Fruit fly (Drosophila melanogaster) whole organism, pupa: ENCODE data around the gene CG43394.
A peak's percentile ranks its signal among the peaks of the same experiment; 100 is the strongest.

Source experiments
- CG10348 ChIP-seq: fragments of 200-800 bp; sonication (Bioruptor generic); IDR thresholded peaks from 2 replicates; pipeline ENCODE4 v1.3.6; 2022; ENCODE audit warnings: missing biosample characterization, missing genetic modification characterization
- CG12605 ChIP-seq: fragments of 200-800 bp; sonication (Bioruptor generic); IDR thresholded peaks from 2 replicates; pipeline ENCODE4 v1.3.6; 2022; ENCODE audit warnings: missing biosample characterization, missing genetic modification characterization
- CG13204 ChIP-seq: fragments of 200-800 bp; sonication (Bioruptor generic); optimal IDR thresholded peaks from 2 replicates; lab custom pipeline; 2018; ENCODE audit warnings: missing biosample characterization, mild to moderate bottlenecking, missing genetic modification characterization, moderate library complexity
- CG14655 ChIP-seq: fragments of 200-800 bp; sonication (Bioruptor generic); optimal IDR thresholded peaks from 3 replicates; lab custom pipeline; 2017; ENCODE audit warnings: mild to moderate bottlenecking, missing biosample characterization, missing genetic modification reagents, missing genetic modification characterization
- CG15710 ChIP-seq: fragments of 200-800 bp; sonication (Bioruptor generic); optimal IDR thresholded peaks from 2 replicates; lab custom pipeline; 2018; ENCODE audit warnings: missing biosample characterization, mild to moderate bottlenecking, missing genetic modification characterization, moderate library complexity
- CG17806 ChIP-seq: fragments of 200-800 bp; sonication (Bioruptor generic); optimal IDR thresholded peaks from 2 replicates; lab custom pipeline; 2018; ENCODE audit warnings: missing biosample characterization, mild to moderate bottlenecking, missing genetic modification characterization, moderate library complexity
- CG32121 ChIP-seq: fragments of 200-800 bp; sonication (Bioruptor generic); IDR thresholded peaks from 2 replicates; pipeline ENCODE4 v1.3.6; 2022; ENCODE audit warnings: missing biosample characterization, missing genetic modification characterization
- CG34367 ChIP-seq: fragments of 200-800 bp; sonication (Bioruptor generic); optimal IDR thresholded peaks from 2 replicates; lab custom pipeline; 2018; ENCODE audit warnings: missing biosample characterization, mild to moderate bottlenecking, missing genetic modification characterization
- CG4496 ChIP-seq: fragments of 200-800 bp; sonication (Bioruptor generic); IDR thresholded peaks from 3 replicates; pipeline ENCODE4 v1.3.6; 2022; ENCODE audit warnings: missing biosample characterization, missing genetic modification characterization
- CG8159 ChIP-seq: fragments of 200-800 bp; sonication (Bioruptor generic); optimal IDR thresholded peaks from 3 replicates; lab custom pipeline; 2018; ENCODE audit warnings: missing biosample characterization, mild to moderate bottlenecking, missing genetic modification characterization, moderate library complexity
- CG8301 ChIP-seq: fragments of 200-800 bp; sonication (Bioruptor generic); optimal IDR thresholded peaks from 2 replicates; lab custom pipeline; 2018; ENCODE audit warnings: missing biosample characterization, mild to moderate bottlenecking, missing genetic modification characterization
- CG9948 ChIP-seq: fragments of 200-800 bp; sonication (Bioruptor generic); optimal IDR thresholded peaks from 2 replicates; lab custom pipeline; 2018; ENCODE audit warnings: missing biosample characterization, mild to moderate bottlenecking, missing genetic modification characterization, moderate library complexity
- D1 ChIP-seq: fragments of 200-800 bp; sonication (Bioruptor generic); optimal IDR thresholded peaks from 2 replicates; lab custom pipeline; 2018; ENCODE audit warnings: missing biosample characterization, mild to moderate bottlenecking, missing genetic modification characterization, moderate library complexity
- EcR ChIP-seq: fragments of 200-800 bp; sonication (Bioruptor generic); optimal IDR thresholded peaks from 3 replicates; lab custom pipeline; 2019; ENCODE audit warnings: missing biosample characterization, missing genetic modification characterization, mild to moderate bottlenecking, moderate library complexity, missing genetic modification reagents
- Ets98B ChIP-seq: fragments of 200-800 bp; sonication (Bioruptor generic); IDR thresholded peaks from 2 replicates; pipeline ENCODE4 v1.3.6; 2022; ENCODE audit warnings: missing biosample characterization, missing genetic modification characterization
- Pif1A ChIP-seq: fragments of 200-800 bp; sonication (Bioruptor generic); optimal IDR thresholded peaks from 3 replicates; lab custom pipeline; 2016; ENCODE audit warnings: missing biosample characterization, missing genetic modification characterization
- Pif1B ChIP-seq: fragments of 200-800 bp; sonication (Bioruptor generic); optimal IDR thresholded peaks from 3 replicates; lab custom pipeline; 2016; ENCODE audit warnings: missing biosample characterization, missing genetic modification characterization
- Snoo ChIP-seq: fragments of 200-800 bp; sonication (Bioruptor generic); optimal IDR thresholded peaks from 3 replicates; lab custom pipeline; 2017; ENCODE audit warnings: missing biosample characterization, mild to moderate bottlenecking, missing genetic modification characterization, inconsistent platforms
- fd96Ca ChIP-seq: fragments of 200-800 bp; sonication (Bioruptor generic); IDR thresholded peaks from 3 replicates; pipeline ENCODE4 v1.3.6; 2022; ENCODE audit warnings: missing biosample characterization, missing genetic modification characterization
- gl ChIP-seq: fragments of 200-800 bp; sonication (Bioruptor generic); optimal IDR thresholded peaks from 2 replicates; lab custom pipeline; 2018; ENCODE audit warnings: missing biosample characterization, mild to moderate bottlenecking, missing genetic modification characterization
- rn ChIP-seq: fragments of 200-800 bp; sonication (Bioruptor generic); IDR thresholded peaks from 2 replicates; pipeline ENCODE4 v1.3.6; 2022; ENCODE audit warnings: missing biosample characterization, missing genetic modification characterization

CG43394 gene

DNA sequence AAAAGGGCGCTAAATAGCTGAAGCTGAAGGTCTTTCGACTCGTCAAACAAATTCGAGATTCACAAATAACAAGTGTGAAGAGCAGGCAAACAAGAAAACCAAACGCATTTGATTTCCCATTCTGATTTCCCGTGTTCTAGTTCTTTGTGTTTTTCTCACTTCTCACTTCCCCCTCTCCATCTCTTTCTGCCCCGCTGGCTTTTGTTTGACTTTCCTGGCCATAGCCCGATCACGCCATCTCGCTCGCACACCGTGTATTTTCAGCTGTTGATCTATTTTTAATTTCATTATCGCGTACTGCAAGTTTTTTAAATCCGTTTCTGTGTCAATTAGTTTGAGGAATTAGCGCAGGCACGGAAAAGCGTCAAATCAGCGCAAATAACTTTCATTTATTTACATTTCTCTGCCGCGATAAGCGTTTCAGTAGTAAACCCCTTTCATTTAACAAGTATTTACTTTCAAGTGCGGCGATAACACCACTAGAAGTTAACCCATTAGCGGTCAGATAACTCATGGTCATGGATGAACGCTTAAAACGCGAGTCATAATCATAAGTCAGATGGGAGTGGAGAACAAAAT is 18.1 kb downstream of the CG43394 start:
- TF ChIP-seq CG14655 (GFP tag; lab: Kevin White, UChicago), result no peak
- TF ChIP-seq, all 21 proteins: peak for 0

DNA sequence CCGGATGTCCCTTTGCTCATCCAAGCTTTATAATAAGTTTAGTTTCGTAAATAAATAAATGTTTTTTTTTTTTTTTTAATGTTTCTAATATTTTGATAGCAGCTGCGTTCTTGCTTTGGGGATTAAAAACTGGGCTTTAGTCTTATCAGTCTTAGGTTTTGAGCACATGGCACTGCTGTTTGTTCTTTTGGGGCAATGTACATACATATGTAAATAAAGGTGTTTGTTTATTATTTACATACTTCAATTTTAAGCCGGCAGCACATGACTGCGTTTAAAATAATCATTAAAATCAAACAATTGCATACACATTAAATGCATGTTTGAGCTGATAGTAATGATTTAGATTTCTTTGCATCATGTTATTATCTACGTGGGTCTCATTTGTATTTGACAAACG is 18.7 kb downstream of the CG43394 start:
- TF ChIP-seq CG8159 (tag; lab: Kevin White, UChicago) (no peak), CG34367 (no peak), CG15710 (tag; lab: Kevin White, UChicago) (no peak), CG17806 (no peak), EcR (no peak), fd96Ca (GFP tag; lab: Robert Waterston, UW) (no peak), gl (tag; lab: Kevin White, UChicago) (no peak)

DNA sequence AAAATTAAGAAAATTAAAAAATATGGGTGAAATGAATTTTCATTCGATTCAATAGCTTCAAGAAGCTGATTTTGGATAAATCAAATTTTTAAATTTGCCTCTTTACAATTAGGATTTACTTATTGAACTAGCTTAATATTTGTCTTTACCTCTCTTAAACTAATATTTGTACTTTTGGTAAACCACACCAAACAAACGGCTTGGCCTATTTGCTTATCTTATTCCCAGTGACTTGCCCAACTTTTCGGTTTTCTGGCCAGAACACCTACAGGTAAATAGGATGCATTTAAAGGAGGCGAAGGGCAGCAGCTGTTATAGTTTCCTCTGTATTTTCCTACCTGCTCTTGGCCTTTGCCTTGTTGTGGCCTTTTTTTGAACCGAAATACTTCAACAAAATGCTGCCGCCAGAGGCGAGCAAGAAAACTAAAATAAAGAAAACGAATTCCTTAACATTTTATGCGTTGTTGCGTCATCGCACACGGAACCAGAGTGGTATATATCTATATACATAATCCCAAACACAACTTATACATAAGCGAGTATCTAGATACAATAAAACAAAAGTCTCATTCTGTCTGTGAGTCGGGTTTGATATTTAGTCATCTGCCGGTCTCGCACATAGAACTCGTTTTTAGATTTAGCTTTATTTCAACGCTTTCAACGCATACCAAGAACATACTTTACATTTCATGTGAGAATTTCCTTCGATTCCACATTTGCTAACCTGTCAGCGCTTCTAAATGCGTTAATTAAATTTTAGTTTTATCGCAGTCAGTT is 20.4 kb downstream of the CG43394 start:
- TF ChIP-seq Ets98B (no peak), D1 (tag; lab: Kevin White, UChicago) (no peak), CG15710 (tag; lab: Kevin White, UChicago) (no peak), CG14655 (GFP tag; lab: Kevin White, UChicago) (no peak), CG10348 (no peak), CG13204 (GFP tag; lab: Kevin White, UChicago) (no peak), CG8159 (tag; lab: Kevin White, UChicago) (no peak), Snoo (tag; lab: Kevin White, UChicago) (no peak), CG8301 (tag; lab: Kevin White, UChicago) (no peak), CG17806 (no peak), CG12605 (GFP tag; lab: Robert Waterston, UW) (no peak), gl (tag; lab: Kevin White, UChicago) (no peak), CG32121 (no peak), CG9948 (tag; lab: Kevin White, UChicago) (no peak), Pif1A (GFP tag; lab: Kevin White, UChicago) (no peak), fd96Ca (GFP tag; lab: Robert Waterston, UW) (no peak), CG34367 (no peak)

DNA sequence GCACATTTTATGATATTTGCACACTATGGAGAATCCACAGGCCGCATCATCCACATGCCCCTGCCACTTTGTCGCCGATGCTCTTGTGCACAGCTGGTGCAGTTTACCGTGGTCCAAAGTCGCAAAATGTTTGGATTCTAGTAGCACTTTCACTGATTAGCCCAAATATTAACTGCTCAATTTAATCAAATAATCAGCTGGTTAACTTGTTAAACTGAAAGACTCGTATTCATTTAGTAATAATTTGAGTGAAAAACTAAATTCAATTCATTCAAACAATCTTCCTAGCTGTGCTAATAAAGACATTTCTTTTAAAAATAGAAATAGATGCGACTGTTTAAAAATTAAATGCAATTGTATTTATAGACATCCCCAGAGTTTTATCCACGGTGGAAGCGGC is 22.5 kb downstream of the CG43394 start:
- TF ChIP-seq CG14655 (GFP tag; lab: Kevin White, UChicago), result peak; percentile 30
- peak; percentile 12 for TF ChIP-seq Pif1A (GFP tag; lab: Kevin White, UChicago)
- TF ChIP-seq CG8301 (tag; lab: Kevin White, UChicago), result peak; percentile 25
- no peak for TF ChIP-seq Ets98B

DNA sequence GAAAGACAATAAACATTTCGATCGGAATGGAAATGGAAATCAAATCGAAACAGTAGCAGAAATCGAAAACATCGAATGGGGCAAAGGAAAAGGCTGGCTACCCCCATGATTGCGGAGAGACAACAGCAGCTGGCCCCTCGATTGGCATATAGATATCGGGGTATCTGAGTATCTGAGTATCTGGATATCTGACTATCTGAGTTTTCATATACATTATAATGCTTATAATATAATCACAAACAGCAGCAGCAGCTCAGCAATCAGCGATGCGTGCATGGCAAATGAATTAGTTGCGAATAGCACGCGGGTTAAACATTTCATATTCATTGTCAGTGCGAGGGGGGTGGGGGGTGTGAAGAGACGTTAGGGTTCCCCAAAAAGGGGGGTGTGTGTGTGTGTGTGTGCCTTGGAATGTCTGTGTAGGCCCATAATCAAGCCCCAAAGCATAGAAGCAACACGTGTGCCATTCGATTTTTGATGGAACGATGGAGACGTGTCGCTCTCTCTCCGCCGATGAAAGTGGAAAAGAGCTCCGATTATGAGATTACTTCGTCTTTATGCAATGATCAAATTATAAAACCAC is 25.1 kb downstream of the CG43394 start:
- TF ChIP-seq CG15710 (tag; lab: Kevin White, UChicago) (no peak), CG10348 (no peak), Snoo (tag; lab: Kevin White, UChicago) (no peak), CG4496 (no peak), CG34367 (no peak), CG32121 (no peak), CG13204 (GFP tag; lab: Kevin White, UChicago) (no peak), Pif1B (GFP tag; lab: Kevin White, UChicago) (no peak), CG14655 (GFP tag; lab: Kevin White, UChicago) (no peak), CG9948 (tag; lab: Kevin White, UChicago) (no peak)

DNA sequence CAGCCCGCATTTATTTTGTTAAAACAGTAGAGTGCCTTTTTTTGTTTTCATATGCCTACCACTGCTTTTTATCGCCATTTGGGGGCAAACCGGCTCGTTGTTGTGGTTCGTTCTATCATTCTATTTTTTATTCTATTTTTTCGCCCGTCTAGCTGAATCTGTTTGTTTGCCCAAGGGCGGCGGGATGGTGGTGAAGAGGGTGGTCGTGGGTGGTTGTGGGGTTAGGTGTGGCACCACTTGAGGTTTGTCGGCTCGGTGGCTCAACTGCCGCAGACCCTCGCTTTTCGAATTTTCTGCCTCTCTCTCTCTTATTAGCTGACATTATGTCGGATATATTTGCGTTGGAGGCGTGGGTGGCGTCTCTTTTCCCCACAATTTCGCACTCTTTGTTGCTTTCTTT is 26.0 kb downstream of the CG43394 start:
- 0 out of 2 replicates have a peak, but pooled peaks have one; percentile 46 for TF ChIP-seq CG32121
- TF ChIP-seq Ets98B, result no peak

DNA sequence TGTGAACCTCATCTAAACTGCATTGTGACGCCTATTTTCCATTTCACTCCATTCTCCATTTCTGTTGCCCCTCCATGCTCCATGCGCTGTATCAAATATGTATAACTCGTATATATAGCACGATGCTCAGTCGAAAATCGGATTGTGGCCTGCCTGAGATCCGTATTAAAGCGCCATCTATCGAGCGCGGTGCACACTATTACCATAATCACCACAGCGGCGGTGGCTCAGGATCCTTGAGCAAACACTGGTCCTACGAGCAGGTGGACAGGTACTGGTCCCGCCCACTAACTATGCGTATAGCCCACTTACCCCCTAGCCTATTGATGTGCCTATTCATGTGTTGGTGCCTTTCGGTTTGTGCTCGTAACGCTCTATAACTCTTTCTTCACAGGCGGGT is 39.5 kb downstream of the CG43394 start:
- TF ChIP-seq CG14655 (GFP tag; lab: Kevin White, UChicago) (no peak), Ets98B (no peak), CG9948 (tag; lab: Kevin White, UChicago) (no peak), CG8301 (tag; lab: Kevin White, UChicago) (no peak), Pif1A (GFP tag; lab: Kevin White, UChicago) (no peak), fd96Ca (GFP tag; lab: Robert Waterston, UW) (no peak), rn (GFP tag; lab: Robert Waterston, UW) (no peak), CG12605 (GFP tag; lab: Robert Waterston, UW) (no peak), Snoo (tag; lab: Kevin White, UChicago) (no peak), CG15710 (tag; lab: Kevin White, UChicago) (no peak)
